Fruit fly (Drosophila melanogaster) whole organism, embryonic: ENCODE measurements around the gene Neu2.

Source experiments
- Atf6 ChIP-seq: fragments of 200-800 bp; sonication (Bioruptor generic); IDR thresholded peaks from 2 replicates; pipeline ENCODE4 v1.3.6; 2022; ENCODE audit warnings: missing biosample characterization, missing genetic modification characterization
- CG1602 ChIP-seq: fragments of 200-800 bp; sonication (Bioruptor generic); optimal IDR thresholded peaks from 3 replicates; lab custom pipeline; 2016; ENCODE audit warnings: missing biosample characterization, missing genetic modification characterization
- CG3407 ChIP-seq: fragments of 200-800 bp; sonication (Bioruptor generic); optimal IDR thresholded peaks from 2 replicates; lab custom pipeline; 2018; ENCODE audit warnings: missing biosample characterization, mild to moderate bottlenecking, missing genetic modification characterization
- CHES-1-like ChIP-seq: fragments of 200-800 bp; sonication (Bioruptor generic); optimal IDR thresholded peaks from 2 replicates; lab custom pipeline; 2016; ENCODE audit warnings: missing biosample characterization, missing genetic modification characterization
- Myb ChIP-seq: fragments of 200-800 bp; sonication (Bioruptor generic); optimal IDR thresholded peaks from 2 replicates; lab custom pipeline; 2016; ENCODE audit warnings: missing biosample characterization, missing genetic modification characterization
- ap ChIP-seq: fragments of 200-800 bp; sonication (Bioruptor generic); IDR thresholded peaks from 2 replicates; pipeline ENCODE4 v1.3.6; 2022; ENCODE audit warnings: missing biosample characterization, missing genetic modification characterization
- br ChIP-seq: fragments of >200 bp; optimal IDR thresholded peaks from 2 replicates; lab custom pipeline; 2017
- knrl ChIP-seq: fragments of 200-800 bp; sonication (Bioruptor generic); IDR thresholded peaks from 3 replicates; pipeline ENCODE4 v1.3.6; 2022; ENCODE audit warnings: missing biosample characterization, missing genetic modification characterization; ENCODE audit not compliant: partially characterized antibody
- salm ChIP-seq: fragments of 200-800 bp; sonication (Bioruptor generic); optimal IDR thresholded peaks from 2 replicates; lab custom pipeline; 2018; ENCODE audit warnings: missing biosample characterization, mild to moderate bottlenecking, missing genetic modification characterization

dm6 chr3L:21455196-21455595 lies 35.2 kb downstream of the Neu2 start:
- TF ChIP-seq CG3407 = no peak
- no peak for TF ChIP-seq salm (tag; lab: Kevin White, UChicago)
- TF ChIP-seq ap (GFP tag; lab: Robert Waterston, UW) = no peak
- no peak for TF ChIP-seq br (lab: Kevin White, UChicago)
- TF ChIP-seq knrl (GFP tag; lab: Robert Waterston, UW) = no peak
- no peak for TF ChIP-seq CG1602
- TF ChIP-seq CHES-1-like (GFP tag; lab: Kevin White, UChicago) = no peak
- no peak for TF ChIP-seq Atf6 (GFP tag; lab: Robert Waterston, UW)
- TF ChIP-seq Myb (GFP tag; lab: Kevin White, UChicago) = no peak
